Worm (Caenorhabditis elegans) whole organism, late embryonic: ENCODE measurements around the gene pcp-4.

ENCODE experiments used
- C38D4.7 ChIP-seq: fragments of 200-800 bp; sonication (Bioruptor generic); optimal IDR thresholded peaks from 2 replicates; lab custom pipeline; 2018; ENCODE audit warnings: mild to moderate bottlenecking, missing genetic modification characterization, moderate library complexity, missing compliant biosample characterization
- K09A11.1 ChIP-seq: sonication (generic microtip); optimal IDR thresholded peaks from 2 replicates; lab custom pipeline; 2017; ENCODE audit warnings: antibody characterized with exemption, mild to moderate bottlenecking, missing genetic modification characterization, missing compliant biosample characterization; ENCODE audit not compliant: insufficient read depth
- T23F11.4 ChIP-seq: fragments of 200-800 bp; sonication (Bioruptor generic); optimal IDR thresholded peaks from 2 replicates; lab custom pipeline; 2018; ENCODE audit warnings: mild to moderate bottlenecking, missing genetic modification characterization, missing compliant biosample characterization
- ahr-1 ChIP-seq: sonication (generic microtip); optimal IDR thresholded peaks from 2 replicates; lab custom pipeline; 2016; ENCODE audit warnings: missing genetic modification characterization, missing compliant biosample characterization
- ama-1 ChIP-seq: fragments of 150-350 bp; optimal IDR thresholded peaks from 2 replicates; lab custom pipeline; 2014
- ceh-19 ChIP-seq: fragments of 200-800 bp; sonication (Bioruptor generic); optimal IDR thresholded peaks from 2 replicates; lab custom pipeline; 2018; ENCODE audit warnings: mild to moderate bottlenecking, missing genetic modification characterization, missing compliant biosample characterization
- ceh-22 ChIP-seq: sonication (generic microtip); optimal IDR thresholded peaks from 2 replicates; lab custom pipeline; 2017; ENCODE audit warnings: missing biosample characterization, missing genetic modification characterization
- ceh-34 ChIP-seq: sonication (generic microtip); optimal IDR thresholded peaks from 2 replicates; lab custom pipeline; 2016; ENCODE audit warnings: mild to moderate bottlenecking, missing genetic modification characterization, missing compliant biosample characterization
- ceh-9 ChIP-seq: sonication (generic microtip); optimal IDR thresholded peaks from 2 replicates; lab custom pipeline; 2016; ENCODE audit warnings: mild to moderate bottlenecking, missing genetic modification characterization, inconsistent platforms, missing compliant biosample characterization
- dve-1 ChIP-seq: sonication (generic microtip); optimal IDR thresholded peaks from 2 replicates; lab custom pipeline; 2017; ENCODE audit warnings: antibody characterized with exemption, mild to moderate bottlenecking, missing genetic modification characterization, missing compliant biosample characterization
- elt-2 ChIP-seq: sonication (generic microtip); optimal IDR thresholded peaks from 2 replicates; lab custom pipeline; 2016; ENCODE audit warnings: missing genetic modification reagents, missing genetic modification characterization, missing compliant biosample characterization
- elt-4 ChIP-seq: sonication (generic microtip); optimal IDR thresholded peaks from 2 replicates; lab custom pipeline; 2016; ENCODE audit warnings: missing genetic modification characterization, missing compliant biosample characterization
- fax-1 ChIP-seq: sonication (generic microtip); optimal IDR thresholded peaks from 2 replicates; lab custom pipeline; 2016; ENCODE audit warnings: missing genotype, missing genetic modification characterization, missing compliant biosample characterization
- gmeb-2 ChIP-seq: sonication (generic microtip); optimal IDR thresholded peaks from 2 replicates; lab custom pipeline; 2016; ENCODE audit warnings: missing genetic modification characterization, inconsistent platforms, missing compliant biosample characterization
- hlh-13 ChIP-seq: fragments of 200-800 bp; sonication (Bioruptor generic); optimal IDR thresholded peaks from 2 replicates; lab custom pipeline; 2018; ENCODE audit warnings: mild to moderate bottlenecking, missing genetic modification characterization, missing compliant biosample characterization
- hlh-30 ChIP-seq: sonication (generic microtip); optimal IDR thresholded peaks from 2 replicates; lab custom pipeline; 2017; ENCODE audit warnings: antibody characterized with exemption, missing genetic modification characterization, missing compliant biosample characterization; ENCODE audit not compliant: insufficient read depth
- hlh-6 ChIP-seq: sonication (generic microtip); optimal IDR thresholded peaks from 2 replicates; lab custom pipeline; 2016; ENCODE audit warnings: missing genotype, missing genetic modification characterization, missing compliant biosample characterization
- lin-11 ChIP-seq: fragments of 200-800 bp; sonication (Bioruptor generic); optimal IDR thresholded peaks from 2 replicates; lab custom pipeline; 2018; ENCODE audit warnings: mild to moderate bottlenecking, missing genetic modification characterization, missing compliant biosample characterization
- mec-3 ChIP-seq: sonication (generic microtip); optimal IDR thresholded peaks from 2 replicates; lab custom pipeline; 2016; ENCODE audit warnings: borderline replicate concordance, missing genetic modification characterization, missing compliant biosample characterization
- nfya-1 ChIP-seq: sonication (generic microtip); optimal IDR thresholded peaks from 2 replicates; lab custom pipeline; 2017; ENCODE audit warnings: missing genetic modification characterization, mild to moderate bottlenecking, missing compliant biosample characterization, antibody characterized with exemption, moderate library complexity
- nhr-232 ChIP-seq: sonication (generic microtip); optimal IDR thresholded peaks from 2 replicates; lab custom pipeline; 2016; ENCODE audit warnings: missing genetic modification characterization, missing compliant biosample characterization
- odd-2 ChIP-seq: sonication (generic microtip); optimal IDR thresholded peaks from 2 replicates; lab custom pipeline; 2017; ENCODE audit warnings: antibody characterized with exemption, mild to moderate bottlenecking, missing genetic modification characterization, missing compliant biosample characterization
- pag-3 ChIP-seq: sonication (generic microtip); optimal IDR thresholded peaks from 2 replicates; lab custom pipeline; 2016; ENCODE audit warnings: missing compliant biosample characterization, missing genetic modification characterization, borderline replicate concordance
- pat-9 ChIP-seq: fragments of 200-800 bp; sonication (Bioruptor generic); optimal IDR thresholded peaks from 2 replicates; lab custom pipeline; 2018; ENCODE audit warnings: mild to moderate bottlenecking, missing genetic modification characterization, moderate library complexity, missing compliant biosample characterization
- sox-2 ChIP-seq: fragments of 200-800 bp; sonication (Bioruptor generic); IDR thresholded peaks from 2 replicates; pipeline ENCODE4 v1.3.6; 2022; ENCODE audit warnings: missing genetic modification reagents, missing genetic modification characterization, missing compliant biosample characterization
- syd-9 ChIP-seq: sonication (generic microtip); optimal IDR thresholded peaks from 2 replicates; lab custom pipeline; 2016; ENCODE audit warnings: mild to moderate bottlenecking, missing genetic modification characterization, moderate library complexity, missing compliant biosample characterization
- tbx-2 ChIP-seq: sonication (generic microtip); optimal IDR thresholded peaks from 2 replicates; lab custom pipeline; 2016; ENCODE audit warnings: missing genetic modification characterization, missing compliant biosample characterization
- tbx-7 ChIP-seq: sonication (generic microtip); optimal IDR thresholded peaks from 2 replicates; lab custom pipeline; 2016; ENCODE audit warnings: missing genotype, missing genetic modification characterization, missing compliant biosample characterization
- unc-3 ChIP-seq, 2 experiments: fragments of 200-800 bp in 1 of 2; sonication (Bioruptor generic) in 1 of 2; sonication (generic microtip) in 1 of 2; conservative IDR thresholded peaks in 1 of 2; optimal IDR thresholded peaks in 1 of 2; 2 replicates each; pipeline versions ENCODE4 v1.3.6 to Lab custom; 2016 to 2022; ENCODE audit warnings: missing compliant biosample characterization in 2 of 2, missing genetic modification characterization in 2 of 2, missing genetic modification reagents in 1 of 2
- unc-55 ChIP-seq: sonication (generic microtip); optimal IDR thresholded peaks from 2 replicates; lab custom pipeline; 2017; ENCODE audit warnings: missing biosample characterization, missing genetic modification reagents, missing genetic modification characterization
- unc-86 ChIP-seq: sonication (generic microtip); optimal IDR thresholded peaks from 2 replicates; lab custom pipeline; 2016; ENCODE audit warnings: missing genetic modification characterization, missing compliant biosample characterization

The pcp-4 gene

DNA sequence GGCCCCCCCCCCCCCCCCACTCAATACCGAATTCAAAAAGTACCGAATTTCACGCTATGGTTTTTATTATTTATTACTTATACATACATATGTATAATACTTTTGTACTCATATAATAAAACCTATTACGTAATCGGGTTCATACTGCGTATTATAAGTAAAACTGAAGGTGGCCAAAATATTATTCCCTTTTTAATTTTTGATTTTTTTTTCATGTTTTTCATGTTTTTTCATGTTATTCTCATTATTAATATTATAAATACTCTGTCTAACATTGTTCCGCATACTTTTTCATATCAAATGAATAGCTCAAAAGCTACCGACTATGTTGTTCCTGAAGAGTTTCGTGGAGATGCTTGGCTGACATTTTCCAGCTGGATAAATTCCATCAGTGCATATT is 5.3 kb upstream of the pcp-4 start, which contains the start of gene srw-38 (continued):
- TF ChIP-seq T23F11.4 (GFP tag; lab: Kevin White, UChicago), result no peak

ce11 chrV:19831588-19831987 is 777 bp upstream of the pcp-4 start:
- no peak for TF ChIP-seq hlh-30 (tag; lab: Kevin White, UChicago)
- no peak for TF ChIP-seq sox-2 (GFP tag; lab: Robert Waterston, UW)
- TF ChIP-seq unc-86, result no peak
- TF ChIP-seq ceh-19 (GFP tag; lab: Kevin White, UChicago), result no peak
- TF ChIP-seq C38D4.7, result no peak

DNA sequence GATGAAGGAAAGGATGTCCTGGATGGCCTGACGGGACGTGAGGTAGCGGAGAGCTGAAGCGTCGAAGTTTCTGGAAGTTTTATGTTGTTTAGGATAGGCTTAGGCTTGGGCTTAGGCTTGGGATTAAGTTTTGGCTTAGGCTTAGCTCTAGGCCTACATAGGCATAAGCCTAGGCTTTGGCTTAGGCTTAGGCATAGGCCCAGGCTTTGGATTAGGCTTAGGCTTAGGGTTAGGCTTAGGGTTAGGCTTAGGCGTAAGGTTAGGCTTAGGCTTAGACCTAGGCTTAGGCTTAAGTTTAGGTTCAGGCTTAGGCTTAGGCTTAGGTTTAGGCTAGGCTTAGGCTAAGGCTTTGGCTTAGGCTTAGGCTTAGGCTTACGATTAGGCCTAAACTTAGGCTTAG is 1.6 kb downstream of the pcp-4 start:
- TF ChIP-seq pag-3 (peak; percentile 42), gmeb-2 (tag; lab: Kevin White, UChicago) (no peak), odd-2 (tag; lab: Kevin White, UChicago) (no peak), dve-1 (tag; lab: Kevin White, UChicago) (peak; percentile 71)

ce11 chrV:19827481-19827880 is 3.3 kb downstream of the pcp-4 start:
- peak; percentile 57 for TF ChIP-seq dve-1 (tag; lab: Kevin White, UChicago)
- TF ChIP-seq nhr-232 (tag; lab: Kevin White, UChicago), result no peak

- TF ChIP-seq ceh-9 (tag; lab: Kevin White, UChicago) (no peak), mec-3 (no peak), ahr-1 (tag; lab: Kevin White, UChicago) (no peak), elt-4 (tag; lab: Kevin White, UChicago) (no peak)
Measured at ce11 chrV:19822093-19822492, 8.7 kb downstream of the pcp-4 start, which contains the start of gene Y116F11B.17. Gene Y116F11B.17, minus strand, starts transcription at chrV:19822193.

DNA sequence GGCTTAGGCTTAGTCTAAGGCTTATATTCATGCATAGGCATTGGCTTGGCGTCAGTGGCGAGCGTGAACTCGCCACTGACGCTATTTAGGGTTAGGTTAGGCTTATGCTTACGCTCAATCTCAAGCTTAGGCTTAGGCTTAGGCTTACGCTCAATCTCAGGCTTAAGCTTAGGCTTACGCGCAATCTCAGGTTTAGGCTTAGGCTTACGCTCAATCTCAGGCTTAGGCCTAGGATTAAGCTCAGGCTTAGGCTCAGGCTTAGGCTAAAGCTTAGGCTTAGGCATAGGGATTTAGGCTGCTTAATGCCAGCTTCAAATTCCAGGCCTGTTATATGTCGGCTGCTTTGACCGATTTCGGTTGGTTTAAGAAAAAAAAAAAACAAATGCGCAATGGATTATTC is 10.6 kb downstream of the pcp-4 start:
- peak; percentile 91 for TF ChIP-seq dve-1 (tag; lab: Kevin White, UChicago)
- no peak for TF ChIP-seq ceh-9 (tag; lab: Kevin White, UChicago)

DNA sequence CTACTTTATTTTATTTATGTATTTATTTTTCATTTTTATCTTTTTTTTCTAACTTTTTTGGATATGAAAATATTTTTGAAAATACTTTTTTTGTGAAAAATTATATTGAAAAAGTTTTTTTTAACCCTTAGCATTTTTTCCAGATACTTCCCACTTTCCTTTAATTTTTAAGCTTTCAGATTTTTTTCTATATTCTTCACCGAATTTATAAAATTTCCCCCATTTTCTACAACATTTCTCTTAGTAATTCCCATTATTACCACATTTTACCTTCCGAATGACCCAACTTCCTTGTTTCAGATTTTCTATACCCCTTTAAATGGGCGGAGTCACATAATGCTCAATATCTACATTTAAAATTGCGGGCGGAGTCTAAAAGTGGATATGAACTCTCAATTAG is 16.0 kb downstream of the pcp-4 start, which contains the start of gene daf-28:
daf-28 (plus strand) TSS at position 301 of the 400 bp plus-strand sequence.
- TF ChIP-seq mec-3 (no peak), lin-11 (tag; lab: Kevin White, UChicago) (no peak), elt-4 (tag; lab: Kevin White, UChicago) (no peak), odd-2 (tag; lab: Kevin White, UChicago) (no peak), pat-9 (tag; lab: Kevin White, UChicago) (no peak), K09A11.1 (tag; lab: Kevin White, UChicago) (no peak), tbx-2 (tag; lab: Kevin White, UChicago) (no peak), syd-9 (tag; lab: Kevin White, UChicago) (no peak), gmeb-2 (tag; lab: Kevin White, UChicago) (no peak), nfya-1 (tag; lab: Kevin White, UChicago) (no peak), unc-55 (GFP tag; lab: Kevin White, UChicago) (no peak), hlh-6 (tag; lab: Kevin White, UChicago) (no peak), tbx-7 (no peak), ama-1 (lab: Kevin White, UChicago) (no peak), elt-2 (tag; lab: Kevin White, UChicago) (no peak)
- TF ChIP-seq, all 69 proteins: peak for 0

- TF ChIP-seq unc-55 (GFP tag; lab: Kevin White, UChicago) (no peak), unc-3 (GFP tag; conservative IDR thresholded peaks at IDR 0.05; lab: Robert Waterston, UW) (no peak), unc-3 (tag; optimal IDR thresholded peaks at IDR 0.05; lab: Kevin White, UChicago) (no peak), ceh-22 (tag; lab: Kevin White, UChicago) (no peak), hlh-13 (no peak), unc-86 (no peak), ceh-34 (tag; lab: Kevin White, UChicago) (no peak), fax-1 (tag; lab: Kevin White, UChicago) (no peak)
Measured at ce11 chrV:19805548-19805947, 25.3 kb downstream of the pcp-4 start.
